Worm (Caenorhabditis elegans) whole organism, midembryonic: ENCODE data around the gene col-126.

Source experiments
- T22C8.4 ChIP-seq: fragments of 200-800 bp; sonication (Bioruptor generic); IDR thresholded peaks from 2 replicates; pipeline ENCODE4 v1.3.6; 2022; ENCODE audit warnings: missing genetic modification characterization, missing compliant biosample characterization
- cog-1 ChIP-seq: sonication (generic microtip); optimal IDR thresholded peaks from 2 replicates; lab custom pipeline; 2016; ENCODE audit warnings: missing genetic modification characterization, missing compliant biosample characterization
- flt-1 ChIP-seq: fragments of 200-800 bp; sonication (Bioruptor generic); IDR thresholded peaks from 2 replicates; pipeline ENCODE4 v1.3.6; 2022; ENCODE audit warnings: missing genetic modification characterization, missing compliant biosample characterization
- klf-2 ChIP-seq: fragments of 200-800 bp; sonication (Bioruptor generic); conservative IDR thresholded peaks from 2 replicates; pipeline ENCODE4 v1.3.6; 2022; ENCODE audit warnings: missing genetic modification reagents, missing genetic modification characterization, missing compliant biosample characterization
- med-1 ChIP-seq: sonication (generic microtip); optimal IDR thresholded peaks from 2 replicates; lab custom pipeline; 2017; ENCODE audit warnings: missing genetic modification characterization, mild to moderate bottlenecking, missing compliant biosample characterization, antibody characterized with exemption, missing genetic modification reagents; ENCODE audit not compliant: insufficient read depth
- ref-1 ChIP-seq: fragments of 200-800 bp; sonication (Bioruptor generic); conservative IDR thresholded peaks from 2 replicates; pipeline ENCODE4 v1.3.6; 2022; ENCODE audit warnings: missing genetic modification reagents, missing genetic modification characterization, missing compliant biosample characterization
- tab-1 ChIP-seq: fragments of 200-800 bp; sonication (Bioruptor generic); IDR thresholded peaks from 2 replicates; pipeline ENCODE4 v1.3.6; 2022; ENCODE audit warnings: missing genetic modification characterization, missing compliant biosample characterization
- ztf-23 ChIP-seq: fragments of 200-800 bp; sonication (Bioruptor generic); IDR thresholded peaks from 2 replicates; pipeline ENCODE4 v1.3.6; 2022; ENCODE audit warnings: missing genetic modification reagents, missing genetic modification characterization, missing compliant biosample characterization
- ztf-29 ChIP-seq: fragments of 200-800 bp; sonication (Bioruptor generic); IDR thresholded peaks from 2 replicates; pipeline ENCODE4 v1.3.6; 2022; ENCODE audit warnings: missing genetic modification reagents, missing genetic modification characterization, missing compliant biosample characterization

Gene col-126

ce11 chrIV:11298154-11299086 lies 35.2 kb downstream of the col-126 start, which contains the start of the genes B0035.15 and dnj-1:
TSS of gene B0035.15 (minus strand) at chrIV:11298252.
TSS of gene dnj-1 (plus strand) at chrIV:11299036.
- TF ChIP-seq T22C8.4: peak; percentile 63
- TF ChIP-seq cog-1 (tag; lab: Kevin White, UChicago): no peak

ce11 chrIV:11304970-11305369 lies 41.8 kb downstream of the col-126 start:
- TF ChIP-seq ztf-23 (GFP tag; lab: Robert Waterston, UW) (no peak), T22C8.4 (no peak), klf-2 (no peak), tab-1 (GFP tag; lab: Robert Waterston, UW) (no peak), cog-1 (tag; lab: Kevin White, UChicago) (no peak), flt-1 (GFP tag; lab: Robert Waterston, UW) (no peak), ref-1 (no peak), med-1 (no peak)

ce11 chrIV:11306548-11306947 lies 43.3 kb downstream of the col-126 start, which contains the start of gene B0035.13:
TSS of gene B0035.13 (minus strand) at chrIV:11306720.
- TF ChIP-seq ztf-29 (GFP tag; lab: Robert Waterston, UW) (no peak), tab-1 (GFP tag; lab: Robert Waterston, UW) (no peak), ztf-23 (GFP tag; lab: Robert Waterston, UW) (no peak), cog-1 (tag; lab: Kevin White, UChicago) (no peak)

ce11 chrIV:11307770-11308169 lies 44.6 kb downstream of the col-126 start:
- TF ChIP-seq ref-1 (no peak), ztf-29 (GFP tag; lab: Robert Waterston, UW) (no peak), cog-1 (tag; lab: Kevin White, UChicago) (no peak), klf-2 (no peak), med-1 (no peak), flt-1 (GFP tag; lab: Robert Waterston, UW) (no peak), T22C8.4 (no peak), ztf-23 (GFP tag; lab: Robert Waterston, UW) (no peak), tab-1 (GFP tag; lab: Robert Waterston, UW) (no peak)

ce11 chrIV:11310624-11311023 lies 47.4 kb downstream of the col-126 start, which contains the start of gene znf-207:
TSS of gene znf-207 (plus strand) at chrIV:11310972.
- TF ChIP-seq ref-1 (0 out of 2 replicates have a peak, but pooled peaks have one; percentile 5), T22C8.4 (no peak), tab-1 (GFP tag; lab: Robert Waterston, UW) (peak; percentile 55; the same call in 1 of the 2 replicates), med-1 (peak; percentile 72), klf-2 (0 out of 2 replicates have a peak, but pooled peaks have one; percentile 31), ztf-29 (GFP tag; lab: Robert Waterston, UW) (no peak), ztf-23 (GFP tag; lab: Robert Waterston, UW) (0 out of 2 replicates have a peak, but pooled peaks have one; percentile 64), cog-1 (tag; lab: Kevin White, UChicago) (no peak), flt-1 (GFP tag; lab: Robert Waterston, UW) (peak; percentile 66)

ce11 chrIV:11311484-11311883 lies 48.3 kb downstream of the col-126 start:
- TF ChIP-seq klf-2: 0 out of 2 replicates have a peak, but pooled peaks have one; percentile 49
- no peak for TF ChIP-seq cog-1 (tag; lab: Kevin White, UChicago)

ce11 chrIV:11313880-11314279 lies 50.7 kb downstream of the col-126 start, which contains the start of gene dnj-2:
TSS of gene dnj-2 (minus strand) at chrIV:11313980.
- no peak for TF ChIP-seq tab-1 (GFP tag; lab: Robert Waterston, UW)
- no peak for TF ChIP-seq med-1
- TF ChIP-seq cog-1 (tag; lab: Kevin White, UChicago): no peak
- no peak for TF ChIP-seq ztf-29 (GFP tag; lab: Robert Waterston, UW)
- TF ChIP-seq T22C8.4: no peak
- no peak for TF ChIP-seq flt-1 (GFP tag; lab: Robert Waterston, UW)
- TF ChIP-seq klf-2: no peak
- TF ChIP-seq ref-1: no peak
- no peak for TF ChIP-seq ztf-23 (GFP tag; lab: Robert Waterston, UW)
